Worm (Caenorhabditis elegans) whole organism, mixed stage, embryonic: Measurements from ENCODE around the gene F22E5.7.
"Not testable (repeated sequence)": the region's sequence is repeated elsewhere in the genome, so short reads cannot be mapped to it uniquely, and the experiment has no call there.

Experiments used
- bed-3 ChIP-seq: fragments of 200-800 bp; sonication (Bioruptor generic); optimal IDR thresholded peaks from 3 replicates; lab custom pipeline; 2018; ENCODE audit warnings: mild to moderate bottlenecking, missing genetic modification characterization, moderate library complexity, missing compliant biosample characterization
- blmp-1 ChIP-seq: fragments of 150-350 bp; optimal IDR thresholded peaks from 2 replicates; lab custom pipeline; 2014; ENCODE audit warnings: missing biosample characterization, missing genetic modification characterization
- ceh-39 ChIP-seq: fragments of 150-350 bp; optimal IDR thresholded peaks from 2 replicates; lab custom pipeline; 2014; ENCODE audit warnings: missing biosample characterization, missing genetic modification characterization
- ceh-43 ChIP-seq: fragments of 200-800 bp; sonication (Bioruptor generic); optimal IDR thresholded peaks from 2 replicates; lab custom pipeline; 2018; ENCODE audit warnings: mild to moderate bottlenecking, missing genetic modification characterization, moderate library complexity, missing compliant biosample characterization
- ceh-83 ChIP-seq: fragments of 200-800 bp; sonication (Bioruptor generic); optimal IDR thresholded peaks from 2 replicates; lab custom pipeline; 2018; ENCODE audit warnings: mild to moderate bottlenecking, missing genetic modification characterization, missing compliant biosample characterization
- ces-1 ChIP-seq: fragments of 150-350 bp; optimal IDR thresholded peaks from 2 replicates; lab custom pipeline; 2014; ENCODE audit warnings: missing biosample characterization, missing genetic modification reagents, missing genetic modification characterization
- elt-1 ChIP-seq: sonication (generic microtip); optimal IDR thresholded peaks from 2 replicates; lab custom pipeline; 2017; ENCODE audit warnings: missing genetic modification characterization, mild to moderate bottlenecking, missing compliant biosample characterization, antibody characterized with exemption, moderate library complexity, borderline replicate concordance; ENCODE audit not compliant: insufficient read depth
- elt-3 ChIP-seq: fragments of 150-350 bp; optimal IDR thresholded peaks from 2 replicates; lab custom pipeline; 2014; ENCODE audit warnings: missing biosample characterization, missing genetic modification characterization
- flh-1 ChIP-seq: fragments of 200-800 bp; sonication (Bioruptor generic); optimal IDR thresholded peaks from 2 replicates; lab custom pipeline; 2018; ENCODE audit warnings: mild to moderate bottlenecking, missing genetic modification characterization, moderate library complexity, missing compliant biosample characterization
- ham-2 ChIP-seq: fragments of 200-800 bp; sonication (Bioruptor generic); optimal IDR thresholded peaks from 2 replicates; lab custom pipeline; 2018; ENCODE audit warnings: mild to moderate bottlenecking, missing genetic modification characterization, missing compliant biosample characterization
- lin-32 ChIP-seq: fragments of 200-800 bp; sonication (Bioruptor generic); optimal IDR thresholded peaks from 2 replicates; lab custom pipeline; 2018; ENCODE audit warnings: mild to moderate bottlenecking, missing genetic modification characterization, missing compliant biosample characterization
- lsy-2 ChIP-seq: fragments of 150-350 bp; optimal IDR thresholded peaks from 2 replicates; lab custom pipeline; 2014; ENCODE audit warnings: missing biosample characterization, missing genetic modification characterization
- mab-5 ChIP-seq: fragments of 150-350 bp; optimal IDR thresholded peaks from 2 replicates; lab custom pipeline; 2014; ENCODE audit warnings: missing biosample characterization, missing genetic modification characterization
- mls-2 ChIP-seq: sonication (generic microtip); optimal IDR thresholded peaks from 2 replicates; lab custom pipeline; 2016; ENCODE audit warnings: mild to moderate bottlenecking, missing genetic modification characterization, moderate library complexity, missing compliant biosample characterization
- nhr-12 ChIP-seq: fragments of 150-350 bp; optimal IDR thresholded peaks from 2 replicates; lab custom pipeline; 2014; ENCODE audit warnings: missing biosample characterization, missing genetic modification characterization
- nhr-237 ChIP-seq: fragments of 150-350 bp; optimal IDR thresholded peaks from 2 replicates; lab custom pipeline; 2014; ENCODE audit warnings: missing biosample characterization, missing genetic modification characterization
- nhr-28 ChIP-seq: fragments of 150-350 bp; optimal IDR thresholded peaks from 2 replicates; lab custom pipeline; 2014; ENCODE audit warnings: missing biosample characterization, missing genetic modification characterization
- sem-2 ChIP-seq: fragments of 200-800 bp; sonication (Bioruptor generic); optimal IDR thresholded peaks from 2 replicates; lab custom pipeline; 2018; ENCODE audit warnings: mild to moderate bottlenecking, missing genetic modification characterization, missing compliant biosample characterization
- snpc-4 ChIP-seq: fragments of 150-350 bp; optimal IDR thresholded peaks from 2 replicates; lab custom pipeline; 2014; ENCODE audit warnings: missing biosample characterization, missing genetic modification characterization
- sptf-1 ChIP-seq: sonication (generic microtip); optimal IDR thresholded peaks from 2 replicates; lab custom pipeline; 2017; ENCODE audit warnings: mild to moderate bottlenecking, missing genetic modification characterization, moderate library complexity, missing compliant biosample characterization
- tbx-8 ChIP-seq: fragments of 200-800 bp; sonication (Bioruptor generic); optimal IDR thresholded peaks from 2 replicates; lab custom pipeline; 2018; ENCODE audit warnings: mild to moderate bottlenecking, missing genetic modification characterization, moderate library complexity, missing compliant biosample characterization
- unc-120 ChIP-seq: sonication (generic microtip); optimal IDR thresholded peaks from 2 replicates; lab custom pipeline; 2017; ENCODE audit warnings: missing genetic modification characterization, missing compliant biosample characterization; ENCODE audit not compliant: poor library complexity, severe bottlenecking
- unc-39 ChIP-seq: fragments of 150-350 bp; optimal IDR thresholded peaks from 2 replicates; lab custom pipeline; 2014; ENCODE audit warnings: missing biosample characterization, missing genetic modification characterization
- unc-62 ChIP-seq: fragments of 150-350 bp; optimal IDR thresholded peaks from 2 replicates; lab custom pipeline; 2014; ENCODE audit warnings: missing biosample characterization, missing genetic modification reagents, missing genetic modification characterization
- zip-8 ChIP-seq: fragments of 150-350 bp; optimal IDR thresholded peaks from 2 replicates; lab custom pipeline; 2014; ENCODE audit warnings: missing biosample characterization, missing genetic modification characterization
- ztf-11 ChIP-seq: fragments of 150-350 bp; optimal IDR thresholded peaks from 2 replicates; lab custom pipeline; 2014; ENCODE audit warnings: missing biosample characterization, missing genetic modification characterization

Gene F22E5.7

DNA sequence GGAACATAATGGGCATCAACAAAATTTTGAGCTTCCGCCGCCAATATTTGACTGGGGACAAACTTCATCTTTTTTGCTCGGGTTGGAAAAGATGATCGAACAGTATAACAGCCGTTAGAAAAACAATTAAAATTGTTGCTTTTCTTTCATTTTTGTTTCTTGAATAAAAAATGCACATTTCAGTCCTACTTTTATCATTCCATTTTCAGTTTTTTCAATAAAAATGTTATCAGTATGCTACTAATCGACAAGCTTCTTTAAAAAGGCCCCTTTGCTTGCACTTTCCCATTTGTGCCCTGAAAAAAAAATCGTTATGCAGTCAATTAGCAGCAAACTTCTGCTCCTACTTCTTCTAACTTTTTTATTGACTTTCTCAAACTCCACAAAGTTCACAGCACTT, at the start of gene F22E5.7:
TSS of gene F22E5.7 (plus strand) at position 301 of the 400 bp plus-strand sequence.
- no peak for TF ChIP-seq tbx-8 (GFP tag; lab: Kevin White, UChicago)
- TF ChIP-seq unc-120 (tag; lab: Kevin White, UChicago): no peak

ce11 chrII:2600176-2600575, 41.7 kb upstream of the F22E5.7 start, which contains the start of gene F33H12.1:
Gene F33H12.1 (plus strand): TSS chrII:2600476.
- not testable (repeated sequence) for TF ChIP-seq ceh-43 (GFP tag; lab: Kevin White, UChicago); sptf-1 (tag; lab: Kevin White, UChicago); sem-2 (GFP tag; lab: Kevin White, UChicago)

DNA sequence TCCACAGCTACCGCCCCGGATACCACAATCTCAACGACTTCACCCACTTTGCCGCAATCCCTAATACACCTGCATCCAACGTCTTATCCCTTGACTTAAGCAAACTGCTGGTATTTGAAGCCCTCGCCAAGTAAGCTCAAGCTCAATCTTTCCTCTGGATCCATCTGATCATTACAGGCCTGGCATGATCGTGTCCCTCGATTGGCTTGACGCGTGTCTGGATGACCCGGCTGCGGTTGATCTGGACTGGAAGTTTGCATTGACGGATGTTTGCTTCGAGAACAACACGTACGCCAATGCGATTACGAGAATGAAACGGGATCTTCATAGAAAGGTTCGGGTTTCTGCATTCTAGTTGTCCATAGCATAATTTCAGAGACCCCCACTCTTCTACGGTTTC, 40.9 kb upstream of the F22E5.7 start:
- TF ChIP-seq snpc-4 (tag; lab: Kevin White, UChicago) (no peak), unc-62 (GFP tag; lab: Kevin White, UChicago) (no peak), ztf-11 (no peak), unc-120 (tag; lab: Kevin White, UChicago) (no peak)

DNA sequence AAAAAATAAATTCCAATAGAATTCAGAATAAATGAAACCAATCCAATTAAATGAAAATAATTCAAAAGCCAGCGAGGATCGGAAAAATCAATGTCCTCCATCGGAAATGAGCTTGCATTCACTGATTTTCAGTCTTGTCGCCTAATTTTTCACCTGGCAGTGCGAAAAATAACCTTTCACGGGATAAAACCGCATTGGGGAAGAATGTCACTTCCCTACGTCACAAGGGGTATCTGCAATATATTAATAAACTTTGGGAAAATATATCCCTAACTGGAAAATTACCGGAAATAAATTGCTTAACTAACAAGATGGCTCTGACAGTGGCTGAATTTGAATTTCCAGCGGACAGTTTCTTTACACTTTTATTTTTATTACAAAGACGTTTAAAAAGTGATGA, 36.6 kb upstream of the F22E5.7 start, which contains the start of gene sri-77:
TSS of gene sri-77 (minus strand) at position 101 of the 400 bp plus-strand sequence.
- TF ChIP-seq elt-3 (no peak), bed-3 (no peak), lin-32 (GFP tag; lab: Kevin White, UChicago) (no peak), flh-1 (no peak), ceh-39 (tag; lab: Kevin White, UChicago) (no peak), ceh-83 (GFP tag; lab: Kevin White, UChicago) (no peak), zip-8 (tag; lab: Kevin White, UChicago) (no peak), nhr-12 (tag; lab: Kevin White, UChicago) (no peak), snpc-4 (tag; lab: Kevin White, UChicago) (no peak), blmp-1 (tag; lab: Kevin White, UChicago) (no peak)

ce11 chrII:2610202-2610912, 31.5 kb upstream of the F22E5.7 start, which contains the start of gene sri-38:
Gene sri-38 (plus strand): TSS chrII:2610862.
- no peak for TF ChIP-seq unc-120 (tag; lab: Kevin White, UChicago)
- no peak for TF ChIP-seq mls-2
- TF ChIP-seq nhr-28 (tag; lab: Kevin White, UChicago): no peak
- TF ChIP-seq mab-5 (tag; lab: Kevin White, UChicago): no peak
- TF ChIP-seq ces-1 (GFP tag; lab: Kevin White, UChicago): no peak
- TF ChIP-seq nhr-237 (tag; lab: Kevin White, UChicago): no peak
- TF ChIP-seq, all 35 proteins: peak for 0

DNA sequence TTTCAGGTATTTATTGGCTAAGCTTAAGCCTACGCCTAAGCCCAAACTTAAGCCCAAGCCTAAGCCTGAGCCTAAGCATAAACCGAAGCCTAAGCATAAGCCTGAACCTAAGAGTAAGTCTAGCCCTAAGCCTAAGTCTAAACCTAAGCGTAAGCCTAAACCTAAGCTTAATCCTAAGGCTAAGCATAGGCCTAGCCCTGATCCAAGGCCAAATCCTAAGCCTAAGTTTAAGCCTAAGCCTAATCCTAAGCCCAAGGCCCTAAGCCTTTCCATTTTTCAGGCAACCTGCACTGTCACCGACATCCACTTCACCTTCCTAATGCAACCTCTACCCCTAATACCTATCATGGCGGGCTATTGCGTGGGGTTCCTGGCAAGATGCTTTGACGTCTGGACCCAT, 30.9 kb upstream of the F22E5.7 start:
- no peak for TF ChIP-seq lin-32 (GFP tag; lab: Kevin White, UChicago)
- no peak for TF ChIP-seq elt-3
- TF ChIP-seq ham-2 (GFP tag; lab: Kevin White, UChicago): no peak
- TF ChIP-seq ztf-11: no peak
- no peak for TF ChIP-seq bed-3
- TF ChIP-seq ceh-43 (GFP tag; lab: Kevin White, UChicago): no peak
- no peak for TF ChIP-seq mls-2
- no peak for TF ChIP-seq unc-39 (tag; lab: Kevin White, UChicago)
- TF ChIP-seq ceh-83 (GFP tag; lab: Kevin White, UChicago): no peak
- TF ChIP-seq nhr-237 (tag; lab: Kevin White, UChicago): no peak
- TF ChIP-seq lsy-2 (tag; lab: Kevin White, UChicago): no peak
- no peak for TF ChIP-seq nhr-28 (tag; lab: Kevin White, UChicago)
- no peak for TF ChIP-seq unc-120 (tag; lab: Kevin White, UChicago)
- no peak for TF ChIP-seq ces-1 (GFP tag; lab: Kevin White, UChicago)
- no peak for TF ChIP-seq elt-1 (tag; lab: Kevin White, UChicago)
- no peak for TF ChIP-seq nhr-12 (tag; lab: Kevin White, UChicago)
- TF ChIP-seq mab-5 (tag; lab: Kevin White, UChicago): no peak
- no peak for TF ChIP-seq sem-2 (GFP tag; lab: Kevin White, UChicago)
- TF ChIP-seq, all 35 proteins: peak for 0
